In the genomic region with DNA sequence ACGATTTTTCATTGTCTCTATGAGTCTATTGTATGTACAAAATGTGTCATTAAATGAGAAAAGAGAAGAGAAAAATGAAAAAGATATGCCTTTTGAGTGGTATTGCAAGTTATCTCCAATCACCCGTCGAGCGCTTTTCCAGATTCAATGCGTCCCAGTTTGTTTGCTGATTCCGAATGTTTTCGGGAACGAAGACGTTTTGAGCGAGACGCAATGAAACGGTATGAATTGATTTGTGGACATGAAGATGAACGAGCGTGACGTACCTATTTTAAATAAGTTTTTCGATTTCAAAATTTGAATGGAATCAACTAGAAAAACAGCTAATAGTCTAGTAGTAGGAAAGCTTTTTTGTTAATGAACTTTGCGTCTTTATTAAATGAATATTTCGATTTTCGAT, we compare ENCODE assay signal across 5 worm cellular contexts.
TF ChIP-seq lines count a peak whose summit lies in the region.

No protein-coding gene starts in this region.

TF ChIP-seq in whole organism, L1 larva, 84 proteins besides CTCF, POLR2A, EP300 and RAD21:
- peak; percentile 26 for TF ChIP-seq ama-1 (optimal IDR thresholded peaks at IDR 0.05; lab: Kevin White, UChicago)
- TF ChIP-seq unc-62 (GFP tag; optimal IDR thresholded peaks at IDR 0.05; lab: Kevin White, UChicago): no peak
- TF ChIP-seq nhr-85 (tag; lab: Kevin White, UChicago): peak; percentile 62
- no peak for TF ChIP-seq lsy-2 (tag; optimal IDR thresholded peaks at IDR 0.05; lab: Kevin White, UChicago)
- TF ChIP-seq elt-3 (tag; optimal IDR thresholded peaks at IDR 0.05; lab: Kevin White, UChicago): peak in 1 of 6 experiments; percentile 22

TF ChIP-seq in whole organism, L2 larva, 48 proteins besides CTCF, POLR2A, EP300 and RAD21:
- peak; percentile 5 for TF ChIP-seq nhr-237 (tag; optimal IDR thresholded peaks at IDR 0.05; lab: Kevin White, UChicago)
- peak; percentile 4 for TF ChIP-seq blmp-1 (tag; optimal IDR thresholded peaks at IDR 0.05; lab: Kevin White, UChicago; ENCODE audit: insufficient read depth)
- no peak for TF ChIP-seq sma-9 (GFP tag; optimal IDR thresholded peaks at IDR 0.05; lab: Kevin White, UChicago)
- no peak for TF ChIP-seq sma-9 (tag; optimal IDR thresholded peaks at IDR 0.05; lab: Kevin White, UChicago)
- no peak for TF ChIP-seq nhr-77 (tag; optimal IDR thresholded peaks at IDR 0.05; lab: Kevin White, UChicago)
- TF ChIP-seq ama-1 (optimal IDR thresholded peaks at IDR 0.05; lab: Kevin White, UChicago): peak; percentile 53
- peak; percentile 4 for TF ChIP-seq nhr-21 (tag; optimal IDR thresholded peaks at IDR 0.05; lab: Kevin White, UChicago)
- no peak for TF ChIP-seq gmeb-1 (tag; optimal IDR thresholded peaks at IDR 0.05; lab: Kevin White, UChicago)

TF ChIP-seq in whole organism, L3 larva, 47 proteins besides CTCF, POLR2A, EP300 and RAD21 (continues in another document):
- TF ChIP-seq nhr-237 (tag; optimal IDR thresholded peaks at IDR 0.05; lab: Kevin White, UChicago) (no peak), mdl-1 (tag; optimal IDR thresholded peaks at IDR 0.05; lab: Kevin White, UChicago) (no peak), mml-1 (tag; optimal IDR thresholded peaks at IDR 0.05; lab: Kevin White, UChicago) (no peak), nhr-76 (tag; optimal IDR thresholded peaks at IDR 0.05; lab: Kevin White, UChicago) (no peak), aly-2 (tag; optimal IDR thresholded peaks at IDR 0.05; lab: Kevin White, UChicago) (no peak), ceh-82 (tag; optimal IDR thresholded peaks at IDR 0.05; lab: Kevin White, UChicago) (no peak), elt-2 (tag; optimal IDR thresholded peaks at IDR 0.05; lab: Kevin White, UChicago) (no peak), nhr-25 (tag; optimal IDR thresholded peaks at IDR 0.05; lab: Kevin White, UChicago) (peak; percentile 84), fkh-2 (tag; optimal IDR thresholded peaks at IDR 0.05; lab: Kevin White, UChicago) (no peak), nhr-77 (tag; optimal IDR thresholded peaks at IDR 0.05; lab: Kevin White, UChicago) (no peak), nfya-1 (tag; optimal IDR thresholded peaks at IDR 0.05; lab: Kevin White, UChicago; ENCODE audit: insufficient read depth) (peak; percentile 30), ama-1 (optimal IDR thresholded peaks at IDR 0.05; lab: Kevin White, UChicago) (peak; percentile 87), pqm-1 (tag; optimal IDR thresholded peaks at IDR 0.05; lab: Kevin White, UChicago) (no peak), ztf-11 (tag; optimal IDR thresholded peaks at IDR 0.05; lab: Kevin White, UChicago) (no peak), lsy-12 (tag; optimal IDR thresholded peaks at IDR 0.05; lab: Kevin White, UChicago) (no peak), pha-4 (tag; optimal IDR thresholded peaks at IDR 0.05; lab: Kevin White, UChicago) (no peak), elt-3 (tag; optimal IDR thresholded peaks at IDR 0.05; lab: Kevin White, UChicago) (peak in 1 of 3 experiments; percentile 48), zag-1 (tag; optimal IDR thresholded peaks at IDR 0.05; lab: Kevin White, UChicago) (no peak), egl-27 (tag; optimal IDR thresholded peaks at IDR 0.05; lab: Kevin White, UChicago) (no peak), unc-39 (tag; optimal IDR thresholded peaks at IDR 0.05; lab: Kevin White, UChicago) (no peak), jun-1 (tag; optimal IDR thresholded peaks at IDR 0.05; lab: Kevin White, UChicago) (no peak), ZK546.5 (tag; optimal IDR thresholded peaks at IDR 0.05; lab: Kevin White, UChicago) (no peak), skn-1 (tag; optimal IDR thresholded peaks at IDR 0.05; lab: Kevin White, UChicago) (no peak), egl-5 (tag; optimal IDR thresholded peaks at IDR 0.05; lab: Kevin White, UChicago) (no peak), snpc-4 (tag; optimal IDR thresholded peaks at IDR 0.05; lab: Kevin White, UChicago) (no peak), nhr-11 (tag; optimal IDR thresholded peaks at IDR 0.05; lab: Kevin White, UChicago) (no peak), ceh-9 (tag; optimal IDR thresholded peaks at IDR 0.05; lab: Kevin White, UChicago) (no peak)

TF ChIP-seq in whole organism, L4 larva, 104 proteins besides CTCF, POLR2A, EP300 and RAD21:
- peak; percentile 24 for TF ChIP-seq nhr-10 (tag; optimal IDR thresholded peaks at IDR 0.05; lab: Kevin White, UChicago)
- TF ChIP-seq lin-1 (GFP tag; IDR thresholded peaks at IDR 0.05; lab: Robert Waterston, UW): no peak
- TF ChIP-seq aha-1 (tag; lab: Kevin White, UChicago): peak; percentile 84
- TF ChIP-seq ceh-20 (GFP tag; IDR thresholded peaks at IDR 0.05; lab: Robert Waterston, UW): no peak
- no peak for TF ChIP-seq lim-7 (GFP tag; IDR thresholded peaks at IDR 0.05; lab: Robert Waterston, UW)
- no peak for TF ChIP-seq egl-43 (GFP tag; IDR thresholded peaks at IDR 0.05; lab: Robert Waterston, UW)
- peak in 1 of 2 experiments; percentile 45 for TF ChIP-seq unc-62 (GFP tag; optimal IDR thresholded peaks at IDR 0.05 in 1 of 2; lab: Kevin White, UChicago)
- TF ChIP-seq unc-62 (tag; optimal IDR thresholded peaks at IDR 0.05; lab: Kevin White, UChicago): no peak
- 0 out of 2 replicates have a peak, but pooled peaks have one; percentile 71 for TF ChIP-seq zfp-3 (GFP tag; conservative IDR thresholded peaks at IDR 0.05; lab: Robert Waterston, UW)
- TF ChIP-seq ama-1 (optimal IDR thresholded peaks at IDR 0.05; lab: Kevin White, UChicago): peak; percentile 67
- TF ChIP-seq vab-7 (GFP tag; IDR thresholded peaks at IDR 0.05; lab: Robert Waterston, UW): no peak
- no peak for TF ChIP-seq tra-1 (GFP tag; IDR thresholded peaks at IDR 0.05; lab: Robert Waterston, UW)
- no peak for TF ChIP-seq snpc-4 (tag; optimal IDR thresholded peaks at IDR 0.05; lab: Kevin White, UChicago)
- TF ChIP-seq spr-3 (GFP tag; optimal IDR thresholded peaks at IDR 0.05; lab: Kevin White, UChicago): no peak
- no peak for TF ChIP-seq nhr-77 (tag; optimal IDR thresholded peaks at IDR 0.05; lab: Kevin White, UChicago)
- 0 out of 4 replicates have a peak, but pooled peaks of 1 of the 2 experiments have one; percentile 11 for TF ChIP-seq madf-5 (GFP tag; IDR thresholded peaks at IDR 0.05; lab: Robert Waterston, UW)
- TF ChIP-seq lsy-2 (tag; optimal IDR thresholded peaks at IDR 0.05; lab: Kevin White, UChicago): no peak
- TF ChIP-seq nhr-41 (GFP tag; IDR thresholded peaks at IDR 0.05; lab: Robert Waterston, UW): no peak
- TF ChIP-seq F49E8.2 (tag; optimal IDR thresholded peaks at IDR 0.05; lab: Kevin White, UChicago; ENCODE audit: borderline replicate concordance): no peak

TF ChIP-seq in whole organism, young adult, 124 proteins besides CTCF, POLR2A, EP300 and RAD21:
- no peak for TF ChIP-seq F49E8.2 (tag; optimal IDR thresholded peaks at IDR 0.05; lab: Kevin White, UChicago; ENCODE audit: insufficient read depth)
- no peak for TF ChIP-seq snpc-1.3 (tag; optimal IDR thresholded peaks at IDR 0.05; lab: Kevin White, UChicago; ENCODE audit: insufficient read depth)
- TF ChIP-seq F22D6.2 (tag; optimal IDR thresholded peaks at IDR 0.05; lab: Kevin White, UChicago): no peak
- 0 out of 2 replicates have a peak, but pooled peaks have one; percentile 30 for TF ChIP-seq B0336.3 (GFP tag; IDR thresholded peaks at IDR 0.05; lab: Robert Waterston, UW)
- no peak for TF ChIP-seq zim-3 (tag; optimal IDR thresholded peaks at IDR 0.05; lab: Kevin White, UChicago)
- TF ChIP-seq lir-1 (GFP tag; conservative IDR thresholded peaks at IDR 0.05; lab: Robert Waterston, UW): no peak
- peak; percentile 86 for TF ChIP-seq ama-1 (optimal IDR thresholded peaks at IDR 0.05; lab: Kevin White, UChicago)
- no peak for TF ChIP-seq ama-1 (GFP tag; optimal IDR thresholded peaks at IDR 0.05; lab: Kevin White, UChicago)
- no peak for TF ChIP-seq him-1 (tag; optimal IDR thresholded peaks at IDR 0.05; lab: Kevin White, UChicago)
